Fruit fly (Drosophila melanogaster): ENCODE data around the gene HisRS.

HisRS gene

DNA sequence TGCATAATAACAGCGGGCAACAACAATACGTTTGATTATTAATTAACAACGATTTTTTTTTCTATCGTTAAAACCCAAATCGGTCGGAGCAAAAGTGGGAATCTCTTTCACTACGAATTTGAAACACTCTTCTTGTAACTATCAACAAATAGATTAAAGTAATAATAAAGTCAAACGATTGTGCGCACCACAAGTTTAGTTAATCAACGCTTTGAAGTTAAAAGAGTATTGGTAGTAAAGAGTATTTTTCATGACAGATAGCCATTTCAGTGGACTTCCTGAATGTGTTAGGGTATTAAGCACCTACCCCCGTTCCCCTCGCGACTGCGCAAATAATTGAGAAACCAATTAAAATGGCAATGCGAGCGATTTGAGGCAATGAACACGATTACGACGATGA, 31.6 kb downstream of the HisRS start (continued):
- TF ChIP-seq D19B (GFP tag; optimal IDR thresholded peaks at IDR 0.05), result peak; percentile 52
- peak in 1 of 2 experiments; percentile 84 for TF ChIP-seq eve (GFP tag; optimal IDR thresholded peaks at IDR 0.05)
- TF ChIP-seq cwo (GFP tag; optimal IDR thresholded peaks at IDR 0.05), result peak; percentile 71
- TF ChIP-seq CG10147 (GFP tag; optimal IDR thresholded peaks at IDR 0.05), result peak; percentile 72
- TF ChIP-seq dan (GFP tag; IDR thresholded peaks at IDR 0.05), result no peak
- no peak for TF ChIP-seq Hey (tag; optimal IDR thresholded peaks at IDR 0.05)
- TF ChIP-seq H2.0 (GFP tag; IDR thresholded peaks at IDR 0.05), result peak; percentile 70
- TF ChIP-seq CG4854 (GFP tag; optimal IDR thresholded peaks at IDR 0.05), result peak; percentile 46
- TF ChIP-seq Jarid2 (GFP tag; optimal IDR thresholded peaks at IDR 0.05), result no peak
- TF ChIP-seq Fer3 (tag; optimal IDR thresholded peaks at IDR 0.05), result peak; percentile 81
- peak; percentile 86 for TF ChIP-seq NFAT (GFP tag; IDR thresholded peaks at IDR 0.05)
- peak; percentile 75 for TF ChIP-seq CG13296 (GFP tag; optimal IDR thresholded peaks at IDR 0.05)
- peak; percentile 25 for TF ChIP-seq Usf (GFP tag; optimal IDR thresholded peaks at IDR 0.05)
- TF ChIP-seq gsb (GFP tag; IDR thresholded peaks at IDR 0.05), result peak; percentile 89
- no peak for TF ChIP-seq cg (GFP tag; optimal IDR thresholded peaks at IDR 0.05)
- TF ChIP-seq NfI (GFP tag; optimal IDR thresholded peaks at IDR 0.05), result peak; percentile 78
- no peak for TF ChIP-seq corto (GFP tag; optimal IDR thresholded peaks at IDR 0.05)
- TF ChIP-seq Kr (GFP tag; optimal IDR thresholded peaks at IDR 0.05), result no peak
- TF ChIP-seq ara (GFP tag; IDR thresholded peaks at IDR 0.05), result peak; percentile 83
- peak; percentile 73 for TF ChIP-seq CG7786 (GFP tag; optimal IDR thresholded peaks at IDR 0.05)
- peak; percentile 26 for TF ChIP-seq CG14710 (tag; optimal IDR thresholded peaks at IDR 0.05)
- TF ChIP-seq CG9876 (GFP tag; optimal IDR thresholded peaks at IDR 0.05), result peak; percentile 36
- peak; percentile 75; the same call in 2 of the 3 replicates for TF ChIP-seq Mrtf (GFP tag; IDR thresholded peaks at IDR 0.05)
- peak; percentile 91 for TF ChIP-seq Drgx (GFP tag; IDR thresholded peaks at IDR 0.05)
- peak; percentile 74 for TF ChIP-seq Sox100B (GFP tag; optimal IDR thresholded peaks at IDR 0.05)
- no peak for TF ChIP-seq D (optimal IDR thresholded peaks at IDR 0.05)
- peak; percentile 50 for TF ChIP-seq D (GFP tag; optimal IDR thresholded peaks at IDR 0.05)
- TF ChIP-seq CG7745 (tag; optimal IDR thresholded peaks at IDR 0.05), result no peak
- TF ChIP-seq nerfin-1 (tag; optimal IDR thresholded peaks at IDR 0.05), result peak; percentile 52
- TF ChIP-seq MTF-1 (GFP tag; optimal IDR thresholded peaks at IDR 0.05; ENCODE audit: borderline replicate concordance), result peak; percentile 29
- TF ChIP-seq CG15514 (GFP tag; optimal IDR thresholded peaks at IDR 0.05), result peak; percentile 59
- peak; percentile 52 for TF ChIP-seq Blimp-1 (GFP tag; optimal IDR thresholded peaks at IDR 0.05)
- TF ChIP-seq chinmo (GFP tag; IDR thresholded peaks at IDR 0.05; ENCODE audit: partially characterized antibody), result no peak
- peak; percentile 42 for TF ChIP-seq chn (GFP tag; optimal IDR thresholded peaks at IDR 0.05)
- peak; percentile 81; the same call in 2 of the 3 replicates for TF ChIP-seq CG6175 (GFP tag; IDR thresholded peaks at IDR 0.05)
- TF ChIP-seq HLH3B (GFP tag; IDR thresholded peaks at IDR 0.05), result peak; percentile 85
- TF ChIP-seq CG9932 (GFP tag; IDR thresholded peaks at IDR 0.05), result peak; percentile 87
- no peak for TF ChIP-seq hb (GFP tag; IDR thresholded peaks at IDR 0.05; ENCODE audit: partially characterized antibody)
- TF ChIP-seq CG32532 (GFP tag; IDR thresholded peaks at IDR 0.05), result peak; percentile 88
- peak; percentile 56 for TF ChIP-seq CG10959 (GFP tag; IDR thresholded peaks at IDR 0.05)
- peak; percentile 82 for TF ChIP-seq zfh1 (GFP tag; IDR thresholded peaks at IDR 0.05)
- peak; percentile 33 for TF ChIP-seq CG15601 (tag; optimal IDR thresholded peaks at IDR 0.05)
- peak; percentile 45; the same call in 1 of the 2 replicates for TF ChIP-seq GATAe (GFP tag; conservative IDR thresholded peaks at IDR 0.05)
- TF ChIP-seq CG3281 (GFP tag; optimal IDR thresholded peaks at IDR 0.05), result peak; percentile 77
- TF ChIP-seq shn (GFP tag; optimal IDR thresholded peaks at IDR 0.05), result peak; percentile 31
- no peak for TF ChIP-seq CG17802 (tag; optimal IDR thresholded peaks at IDR 0.05)
- peak; percentile 73 for TF ChIP-seq CG17328 (GFP tag; IDR thresholded peaks at IDR 0.05)
- TF ChIP-seq nerfin-2 (GFP tag; IDR thresholded peaks at IDR 0.05; ENCODE audit: partially characterized antibody), result no peak
- peak; percentile 64 for TF ChIP-seq CG10543 (GFP tag; optimal IDR thresholded peaks at IDR 0.05)
- peak; percentile 60 for TF ChIP-seq CG9437 (GFP tag; optimal IDR thresholded peaks at IDR 0.05)
